Worm (Caenorhabditis elegans): ENCODE measurements around the gene ttbk-2.2.

Gene ttbk-2.2

DNA sequence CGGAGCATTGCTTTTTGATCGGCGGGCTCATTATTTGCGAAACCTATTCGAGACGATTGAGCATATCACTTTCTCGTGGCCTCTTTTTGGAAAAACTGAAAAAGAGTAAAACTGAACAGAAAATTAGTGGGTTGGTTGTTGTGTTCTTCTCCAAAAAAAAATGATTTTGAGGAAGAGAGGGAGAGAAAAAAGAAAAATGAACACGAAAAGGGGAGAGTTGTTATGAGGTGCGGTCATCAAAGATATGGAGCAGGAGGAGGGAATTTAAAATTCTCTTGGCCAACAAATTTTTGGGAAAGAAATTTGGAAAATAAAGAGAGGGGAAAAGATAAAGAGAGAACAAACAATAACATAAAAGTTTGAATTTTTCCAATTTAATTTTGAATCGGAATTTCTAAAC, 21.4 kb downstream of the ttbk-2.2 start, which contains the start of gene hot-9:
hot-9 (minus strand) TSS at position 101 of the 400 bp plus-strand sequence.
- TF ChIP-seq sup-37 (GFP tag; optimal IDR thresholded peaks at IDR 0.05), result no peak
- TF ChIP-seq ceh-88 (GFP tag; IDR thresholded peaks at IDR 0.05), result no peak
- no peak for TF ChIP-seq unc-62 (GFP tag; optimal IDR thresholded peaks at IDR 0.05)
- no peak for TF ChIP-seq C16A3.4 (tag; optimal IDR thresholded peaks at IDR 0.05)

DNA sequence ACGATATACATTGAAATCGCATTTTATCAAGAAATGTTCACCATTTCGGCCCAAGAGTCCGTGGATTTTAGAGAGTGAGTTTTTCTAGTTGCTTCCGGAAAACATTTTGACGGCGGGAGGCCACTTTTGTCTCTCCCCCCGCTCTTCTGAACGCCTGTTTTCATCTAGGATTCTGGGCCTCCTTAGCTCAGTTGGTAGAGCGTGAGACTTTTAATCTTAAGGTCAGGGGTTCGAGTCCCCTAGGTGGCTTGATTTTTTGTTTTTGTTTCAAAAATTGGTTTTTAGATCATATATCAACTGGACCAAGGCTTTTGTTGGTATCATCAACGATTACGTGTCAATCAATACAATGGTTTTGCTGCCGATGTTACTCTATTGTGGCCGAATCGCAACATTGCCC, 28.0 kb downstream of the ttbk-2.2 start:
- TF ChIP-seq unc-130 (tag; optimal IDR thresholded peaks at IDR 0.05) (no peak), alr-1 (tag; optimal IDR thresholded peaks at IDR 0.05; ENCODE audit: borderline replicate concordance) (no peak), nhr-85 (tag) (peak; percentile 49), ces-1 (GFP tag; optimal IDR thresholded peaks at IDR 0.05) (no peak)

DNA sequence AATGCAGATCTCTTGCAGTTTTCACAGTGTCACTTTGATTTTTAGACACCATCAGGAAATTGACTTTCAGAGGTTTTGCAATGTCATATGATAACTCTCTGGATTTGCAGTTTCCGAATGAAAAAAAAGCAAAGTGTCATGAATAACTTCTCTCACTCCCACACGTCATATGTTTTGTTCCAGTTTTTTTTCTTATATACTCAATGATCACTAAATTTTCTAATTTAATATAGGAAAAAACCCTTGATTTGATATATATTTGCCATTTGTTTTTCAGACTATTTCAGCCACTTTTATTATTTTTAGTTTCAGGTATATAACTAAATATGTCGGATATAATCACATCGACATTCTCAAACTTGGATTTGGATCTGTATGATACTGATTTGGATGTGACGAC, 29.3 kb downstream of the ttbk-2.2 start, which contains the start of gene C09B9.1:
C09B9.1 (plus strand) TSS at position 301 of the 400 bp plus-strand sequence.
- TF ChIP-seq irx-1 (tag; optimal IDR thresholded peaks at IDR 0.05) (no peak), dsc-1 (tag; optimal IDR thresholded peaks at IDR 0.05) (no peak), elt-3 (tag; optimal IDR thresholded peaks at IDR 0.05) (no peak), lir-3 (tag; optimal IDR thresholded peaks at IDR 0.05; ENCODE audit: poor library complexity) (no peak)

ce11 chrIV:5033276-5033675, 33.5 kb downstream of the ttbk-2.2 start, which contains the start of gene C09B9.4:
Gene C09B9.4 (minus strand): TSS chrIV:5033376.
- TF ChIP-seq egl-27 (tag; optimal IDR thresholded peaks at IDR 0.05) (no peak), unc-86 (tag; optimal IDR thresholded peaks at IDR 0.05) (no peak), unc-130 (tag; optimal IDR thresholded peaks at IDR 0.05) (no peak), hlh-17 (GFP tag; optimal IDR thresholded peaks at IDR 0.05; ENCODE audit: borderline replicate concordance) (no peak), hpl-2 (GFP tag; optimal IDR thresholded peaks at IDR 0.05) (no peak), sox-4 (tag; optimal IDR thresholded peaks at IDR 0.05) (no peak), nhr-85 (tag) (no peak), lin-15B (tag; optimal IDR thresholded peaks at IDR 0.05) (no peak), lin-14 (GFP tag; optimal IDR thresholded peaks at IDR 0.05) (no peak), C04F5.9 (tag; optimal IDR thresholded peaks at IDR 0.05) (no peak), aha-1 (tag; optimal IDR thresholded peaks at IDR 0.05) (no peak), ceh-63 (GFP tag; optimal IDR thresholded peaks at IDR 0.05) (no peak), zip-4 (GFP tag; optimal IDR thresholded peaks at IDR 0.05) (no peak), nhr-28 (tag; optimal IDR thresholded peaks at IDR 0.05) (no peak), nhr-11 (tag; optimal IDR thresholded peaks at IDR 0.05) (no peak), nhr-20 (tag; optimal IDR thresholded peaks at IDR 0.05) (no peak), ztf-11 (tag; optimal IDR thresholded peaks at IDR 0.05) (no peak), mdl-1 (tag; optimal IDR thresholded peaks at IDR 0.05) (no peak), ets-5 (GFP tag; IDR thresholded peaks at IDR 0.05) (no peak)

ce11 chrIV:5031346-5031745, 35.4 kb downstream of the ttbk-2.2 start:
- no peak for TF ChIP-seq nhr-71 (tag; optimal IDR thresholded peaks at IDR 0.05)
- no peak for TF ChIP-seq mab-9 (GFP tag; IDR thresholded peaks at IDR 0.05)
- no peak for TF ChIP-seq lir-3 (tag; optimal IDR thresholded peaks at IDR 0.05; ENCODE audit: poor library complexity)
- no peak for TF ChIP-seq nhr-19 (GFP tag; conservative IDR thresholded peaks at IDR 0.05)
- TF ChIP-seq zip-4 (GFP tag; optimal IDR thresholded peaks at IDR 0.05), result no peak
- TF ChIP-seq nhr-28 (tag; optimal IDR thresholded peaks at IDR 0.05), result no peak
- TF ChIP-seq swsn-7 (tag; optimal IDR thresholded peaks at IDR 0.05), result no peak
- no peak for TF ChIP-seq egl-13 (tag; optimal IDR thresholded peaks at IDR 0.05)
- TF ChIP-seq isw-1 (GFP tag; IDR thresholded peaks at IDR 0.05), result no peak
- no peak for TF ChIP-seq egl-27 (tag; optimal IDR thresholded peaks at IDR 0.05)
- no peak for TF ChIP-seq dpl-1 (GFP tag; optimal IDR thresholded peaks at IDR 0.05)
- TF ChIP-seq ztf-4 (tag; optimal IDR thresholded peaks at IDR 0.05), result no peak
- no peak for TF ChIP-seq nhr-20 (tag; optimal IDR thresholded peaks at IDR 0.05)

All from whole organism, L1 larva.